Worm (Caenorhabditis elegans): ENCODE measurements around the gene C27A2.12.

Gene C27A2.12

DNA sequence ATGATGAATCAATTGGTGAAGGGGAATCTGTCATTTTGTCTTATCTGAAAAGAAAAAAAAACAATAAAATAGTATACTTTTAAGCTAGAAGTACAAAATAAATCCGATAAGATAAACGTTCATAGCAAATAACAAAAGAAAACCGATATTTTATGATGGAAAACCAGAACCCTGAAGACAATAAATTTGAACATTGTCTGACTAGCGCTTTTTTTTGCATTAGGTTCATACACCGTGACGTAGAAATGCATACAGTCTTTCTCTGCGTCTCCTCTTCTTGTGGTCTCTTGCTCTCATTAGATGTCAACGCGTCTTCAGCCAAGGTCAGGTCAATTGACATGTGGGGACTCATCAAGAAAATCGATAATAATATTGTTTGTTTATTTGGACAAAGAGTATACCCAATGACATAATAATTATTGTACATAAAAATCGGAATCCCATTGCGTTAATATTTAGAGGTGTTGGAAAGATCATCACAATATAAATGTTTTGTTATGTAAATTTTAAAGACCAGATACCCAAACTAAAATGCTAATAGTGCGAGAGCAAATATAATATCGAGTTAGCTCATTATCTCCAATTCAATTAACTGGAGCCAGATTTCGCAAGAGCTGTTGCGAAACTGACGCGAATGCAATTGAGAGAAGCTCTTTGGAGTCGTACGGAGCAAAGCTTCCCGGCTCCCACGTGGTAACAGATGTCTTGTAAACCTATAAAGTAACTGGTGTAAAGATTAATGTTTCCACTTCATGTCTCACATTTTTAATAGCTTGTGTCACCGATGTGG lies 23.4 kb upstream of the C27A2.12 start, which contains the start of gene dsh-2:
dsh-2 (minus strand) TSS at position 51 of the 790 bp plus-strand sequence.
- peak; percentile 10 for TF ChIP-seq unc-120 (tag; optimal IDR thresholded peaks at IDR 0.05; ENCODE audit: poor library complexity, severe bottlenecking)
- peak; percentile 44 for TF ChIP-seq lin-13 (tag; optimal IDR thresholded peaks at IDR 0.05)
- TF ChIP-seq ztf-11 (tag; optimal IDR thresholded peaks at IDR 0.05): no peak
- TF ChIP-seq nhr-2 (tag; optimal IDR thresholded peaks at IDR 0.05): peak; percentile 70
- TF ChIP-seq ceh-39 (tag; optimal IDR thresholded peaks at IDR 0.05): peak; percentile 82
- TF ChIP-seq lin-32 (GFP tag; optimal IDR thresholded peaks at IDR 0.05): no peak
- peak; percentile 20 for TF ChIP-seq lsy-2 (tag; optimal IDR thresholded peaks at IDR 0.05)
- TF ChIP-seq unc-62 (GFP tag; optimal IDR thresholded peaks at IDR 0.05): peak; percentile 86
- TF ChIP-seq mep-1 (tag; optimal IDR thresholded peaks at IDR 0.05): peak; percentile 64
- no peak for TF ChIP-seq cnd-1 (tag; optimal IDR thresholded peaks at IDR 0.05)
- TF ChIP-seq hlh-1 (tag; optimal IDR thresholded peaks at IDR 0.05): peak; percentile 13
- peak; percentile 94 for TF ChIP-seq ces-1 (GFP tag; optimal IDR thresholded peaks at IDR 0.05)

DNA sequence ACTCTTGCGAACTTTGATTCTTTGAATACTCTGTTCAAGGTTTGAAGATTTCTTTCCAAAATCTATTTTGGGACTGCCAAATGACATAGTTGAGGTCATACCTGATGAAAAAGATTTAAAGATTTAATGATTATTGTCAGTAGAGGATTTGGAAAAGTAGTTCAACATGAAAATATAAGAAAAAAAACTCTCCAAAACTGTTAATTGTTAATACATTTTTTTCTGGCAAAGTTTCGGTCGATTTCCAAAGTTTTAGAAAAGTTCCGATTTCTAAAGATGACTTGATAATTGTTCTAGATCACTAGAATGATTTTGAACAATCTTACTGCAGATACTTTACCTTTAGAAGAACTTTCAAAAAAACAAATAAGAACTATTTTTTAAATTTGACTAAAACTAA lies 13.3 kb upstream of the C27A2.12 start, which contains the start of gene C27A2.7:
C27A2.7 (minus strand) TSS at position 101 of the 400 bp plus-strand sequence.
- TF ChIP-seq unc-62 (GFP tag; optimal IDR thresholded peaks at IDR 0.05) (no peak), nhr-76 (tag; optimal IDR thresholded peaks at IDR 0.05) (no peak)

DNA sequence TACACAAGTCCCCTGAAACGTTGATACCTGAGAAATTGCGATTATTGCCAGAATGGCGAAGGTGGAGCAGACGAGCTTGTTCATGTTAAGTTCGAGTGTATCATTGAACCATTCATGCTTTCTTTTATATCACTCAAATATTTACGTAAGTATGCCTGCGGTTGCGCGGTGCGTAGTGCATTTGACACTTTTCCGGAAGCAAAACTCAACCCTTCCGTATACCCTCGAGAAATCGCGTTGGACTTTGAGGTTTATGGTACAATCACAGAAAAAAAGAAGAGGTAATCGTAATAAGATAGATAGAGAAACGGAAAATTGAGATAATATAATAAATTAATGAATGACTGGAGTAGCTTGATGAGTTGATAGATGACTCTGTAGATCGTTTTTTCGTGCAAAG lies 11.6 kb upstream of the C27A2.12 start, which contains the start of gene idpb-2:
idpb-2 (minus strand) TSS at position 101 of the 400 bp plus-strand sequence.
- TF ChIP-seq unc-62 (GFP tag; optimal IDR thresholded peaks at IDR 0.05): no peak
- no peak for TF ChIP-seq tbx-8 (GFP tag; optimal IDR thresholded peaks at IDR 0.05)
- no peak for TF ChIP-seq drap-1 (GFP tag; optimal IDR thresholded peaks at IDR 0.05)
- TF ChIP-seq sptf-1 (tag; optimal IDR thresholded peaks at IDR 0.05): no peak
- TF ChIP-seq unc-120 (tag; optimal IDR thresholded peaks at IDR 0.05; ENCODE audit: poor library complexity, severe bottlenecking): no peak
- no peak for TF ChIP-seq lin-13 (tag; optimal IDR thresholded peaks at IDR 0.05)
- TF ChIP-seq blmp-1 (tag; optimal IDR thresholded peaks at IDR 0.05): no peak
- TF ChIP-seq ztf-11 (tag; optimal IDR thresholded peaks at IDR 0.05): no peak
- TF ChIP-seq ham-2 (GFP tag; optimal IDR thresholded peaks at IDR 0.05): no peak
- no peak for TF ChIP-seq mab-5 (tag; optimal IDR thresholded peaks at IDR 0.05)
- TF ChIP-seq ceh-83 (GFP tag; optimal IDR thresholded peaks at IDR 0.05): no peak
- TF ChIP-seq hlh-1 (tag; optimal IDR thresholded peaks at IDR 0.05): no peak
- TF ChIP-seq nhr-12 (tag; optimal IDR thresholded peaks at IDR 0.05): no peak
- TF ChIP-seq lsy-2 (tag; optimal IDR thresholded peaks at IDR 0.05): no peak
- TF ChIP-seq cnd-1 (tag; optimal IDR thresholded peaks at IDR 0.05): no peak
- no peak for TF ChIP-seq mls-2 (tag; optimal IDR thresholded peaks at IDR 0.05)
- no peak for TF ChIP-seq elt-1 (tag; optimal IDR thresholded peaks at IDR 0.05; ENCODE audit: borderline replicate concordance, insufficient read depth)
- TF ChIP-seq ceh-39 (tag; optimal IDR thresholded peaks at IDR 0.05): no peak

- no peak for TF ChIP-seq mls-2 (tag; optimal IDR thresholded peaks at IDR 0.05)
- no peak for TF ChIP-seq unc-39 (tag; optimal IDR thresholded peaks at IDR 0.05)
Observed at ce11 chrII:5067927-5068326, 10.0 kb upstream of the C27A2.12 start, which contains the start of gene C27A2.8. Gene C27A2.8 (minus strand): TSS chrII:5068043.

DNA sequence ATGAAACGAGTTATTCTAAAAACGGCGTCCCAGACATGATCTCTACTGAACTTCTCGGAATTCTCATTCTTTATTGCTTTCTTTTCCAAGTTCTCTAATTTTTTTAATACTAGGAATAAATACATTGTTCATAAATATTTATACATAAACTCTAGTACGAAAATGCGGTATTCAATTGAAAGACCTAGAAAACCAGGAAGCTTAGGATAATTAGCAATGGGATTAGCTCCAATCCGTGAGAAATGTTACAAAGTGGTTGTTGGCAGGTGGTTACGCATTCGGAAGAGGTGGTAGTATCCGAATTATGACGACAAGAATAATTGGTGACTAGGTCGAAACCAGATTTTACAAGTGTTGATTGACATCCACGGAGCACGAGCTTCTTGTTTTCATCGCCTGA lies 9.0 kb upstream of the C27A2.12 start:
- TF ChIP-seq lsy-2 (tag; optimal IDR thresholded peaks at IDR 0.05) (no peak), sptf-1 (tag; optimal IDR thresholded peaks at IDR 0.05) (no peak), nhr-76 (tag; optimal IDR thresholded peaks at IDR 0.05) (no peak), elt-3 (tag; optimal IDR thresholded peaks at IDR 0.05) (no peak)

DNA sequence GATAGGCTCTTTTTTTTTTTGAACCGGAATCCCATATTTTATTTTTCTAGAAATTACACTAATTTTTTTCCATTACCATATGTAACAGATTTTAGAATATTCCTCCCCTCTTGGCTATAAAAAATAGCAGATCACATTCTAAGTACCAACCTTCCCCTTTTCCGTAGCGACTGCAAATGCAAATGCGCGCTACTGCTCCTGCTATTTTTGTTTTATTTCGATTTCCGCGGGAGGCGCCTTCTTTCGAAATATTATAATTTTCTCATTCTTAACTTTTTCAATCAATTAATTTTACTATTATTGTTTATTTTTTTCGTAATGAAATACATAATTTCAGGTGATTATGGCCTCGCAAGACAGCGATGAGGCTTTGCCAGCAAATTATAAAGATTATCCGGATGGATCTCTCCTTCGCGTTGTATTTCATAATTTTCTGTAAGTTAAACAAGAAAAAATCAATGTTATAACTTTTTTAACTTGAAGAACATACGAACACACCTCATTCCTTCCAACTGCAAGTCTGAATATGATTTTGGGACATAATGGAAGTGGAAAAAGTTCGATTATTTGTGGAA lies 3.9 kb upstream of the C27A2.12 start, which contains the start of gene smc-5:
smc-5 (plus strand) TSS at position 332 of the 575 bp plus-strand sequence.
- no peak for TF ChIP-seq mls-2 (tag; optimal IDR thresholded peaks at IDR 0.05)
- peak; percentile 26 for TF ChIP-seq unc-120 (tag; optimal IDR thresholded peaks at IDR 0.05; ENCODE audit: poor library complexity, severe bottlenecking)
- TF ChIP-seq nhr-237 (tag; optimal IDR thresholded peaks at IDR 0.05): peak; percentile 56
- no peak for TF ChIP-seq nhr-76 (tag; optimal IDR thresholded peaks at IDR 0.05)
- no peak for TF ChIP-seq ceh-43 (GFP tag; optimal IDR thresholded peaks at IDR 0.05)
- TF ChIP-seq hlh-1 (tag; optimal IDR thresholded peaks at IDR 0.05): peak; percentile 57
- TF ChIP-seq ztf-11 (tag; optimal IDR thresholded peaks at IDR 0.05): no peak
- TF ChIP-seq lin-13 (tag; optimal IDR thresholded peaks at IDR 0.05): no peak
- TF ChIP-seq pha-4 (tag; optimal IDR thresholded peaks at IDR 0.05): peak; percentile 8
- TF ChIP-seq sem-2 (GFP tag; optimal IDR thresholded peaks at IDR 0.05): no peak
- no peak for TF ChIP-seq elt-1 (tag; optimal IDR thresholded peaks at IDR 0.05; ENCODE audit: borderline replicate concordance, insufficient read depth)
- TF ChIP-seq bed-3 (GFP tag; optimal IDR thresholded peaks at IDR 0.05): no peak
- TF ChIP-seq tbx-8 (GFP tag; optimal IDR thresholded peaks at IDR 0.05): no peak
- TF ChIP-seq lsy-2 (tag; optimal IDR thresholded peaks at IDR 0.05): peak; percentile 85
- TF ChIP-seq nhr-2 (tag; optimal IDR thresholded peaks at IDR 0.05): no peak
- peak; percentile 86 for TF ChIP-seq mep-1 (tag; optimal IDR thresholded peaks at IDR 0.05)
- TF ChIP-seq unc-39 (tag; optimal IDR thresholded peaks at IDR 0.05): no peak
- TF ChIP-seq ceh-39 (tag; optimal IDR thresholded peaks at IDR 0.05): peak; percentile 42
- TF ChIP-seq M03D4.4 (tag; optimal IDR thresholded peaks at IDR 0.05): no peak
- TF ChIP-seq zip-8 (tag; optimal IDR thresholded peaks at IDR 0.05): no peak
- no peak for TF ChIP-seq nhr-12 (tag; optimal IDR thresholded peaks at IDR 0.05)
- no peak for TF ChIP-seq flh-1 (GFP tag; optimal IDR thresholded peaks at IDR 0.05)
- TF ChIP-seq cnd-1 (tag; optimal IDR thresholded peaks at IDR 0.05): no peak
- TF ChIP-seq ham-2 (GFP tag; optimal IDR thresholded peaks at IDR 0.05): no peak
- TF ChIP-seq ces-1 (GFP tag; optimal IDR thresholded peaks at IDR 0.05): peak; percentile 56
- TF ChIP-seq ceh-83 (GFP tag; optimal IDR thresholded peaks at IDR 0.05): no peak
- no peak for TF ChIP-seq lin-32 (GFP tag; optimal IDR thresholded peaks at IDR 0.05)
- TF ChIP-seq mab-5 (tag; optimal IDR thresholded peaks at IDR 0.05): no peak
- TF ChIP-seq elt-3 (tag; optimal IDR thresholded peaks at IDR 0.05): no peak
